Worm (Caenorhabditis elegans) whole organism, midembryonic: ENCODE data around the gene zer-1.

Source experiments
- T22C8.4 ChIP-seq: fragments of 200-800 bp; sonication (Bioruptor generic); IDR thresholded peaks from 2 replicates; pipeline ENCODE4 v1.3.6; 2022; ENCODE audit warnings: missing genetic modification characterization, missing compliant biosample characterization
- cog-1 ChIP-seq: sonication (generic microtip); optimal IDR thresholded peaks from 2 replicates; lab custom pipeline; 2016; ENCODE audit warnings: missing genetic modification characterization, missing compliant biosample characterization
- flt-1 ChIP-seq: fragments of 200-800 bp; sonication (Bioruptor generic); IDR thresholded peaks from 2 replicates; pipeline ENCODE4 v1.3.6; 2022; ENCODE audit warnings: missing genetic modification characterization, missing compliant biosample characterization
- klf-2 ChIP-seq: fragments of 200-800 bp; sonication (Bioruptor generic); conservative IDR thresholded peaks from 2 replicates; pipeline ENCODE4 v1.3.6; 2022; ENCODE audit warnings: missing genetic modification reagents, missing genetic modification characterization, missing compliant biosample characterization
- med-1 ChIP-seq: sonication (generic microtip); optimal IDR thresholded peaks from 2 replicates; lab custom pipeline; 2017; ENCODE audit warnings: missing genetic modification characterization, mild to moderate bottlenecking, missing compliant biosample characterization, antibody characterized with exemption, missing genetic modification reagents; ENCODE audit not compliant: insufficient read depth
- ref-1 ChIP-seq: fragments of 200-800 bp; sonication (Bioruptor generic); conservative IDR thresholded peaks from 2 replicates; pipeline ENCODE4 v1.3.6; 2022; ENCODE audit warnings: missing genetic modification reagents, missing genetic modification characterization, missing compliant biosample characterization
- tab-1 ChIP-seq: fragments of 200-800 bp; sonication (Bioruptor generic); IDR thresholded peaks from 2 replicates; pipeline ENCODE4 v1.3.6; 2022; ENCODE audit warnings: missing genetic modification characterization, missing compliant biosample characterization
- ztf-23 ChIP-seq: fragments of 200-800 bp; sonication (Bioruptor generic); IDR thresholded peaks from 2 replicates; pipeline ENCODE4 v1.3.6; 2022; ENCODE audit warnings: missing genetic modification reagents, missing genetic modification characterization, missing compliant biosample characterization
- ztf-29 ChIP-seq: fragments of 200-800 bp; sonication (Bioruptor generic); IDR thresholded peaks from 2 replicates; pipeline ENCODE4 v1.3.6; 2022; ENCODE audit warnings: missing genetic modification reagents, missing genetic modification characterization, missing compliant biosample characterization

DNA sequence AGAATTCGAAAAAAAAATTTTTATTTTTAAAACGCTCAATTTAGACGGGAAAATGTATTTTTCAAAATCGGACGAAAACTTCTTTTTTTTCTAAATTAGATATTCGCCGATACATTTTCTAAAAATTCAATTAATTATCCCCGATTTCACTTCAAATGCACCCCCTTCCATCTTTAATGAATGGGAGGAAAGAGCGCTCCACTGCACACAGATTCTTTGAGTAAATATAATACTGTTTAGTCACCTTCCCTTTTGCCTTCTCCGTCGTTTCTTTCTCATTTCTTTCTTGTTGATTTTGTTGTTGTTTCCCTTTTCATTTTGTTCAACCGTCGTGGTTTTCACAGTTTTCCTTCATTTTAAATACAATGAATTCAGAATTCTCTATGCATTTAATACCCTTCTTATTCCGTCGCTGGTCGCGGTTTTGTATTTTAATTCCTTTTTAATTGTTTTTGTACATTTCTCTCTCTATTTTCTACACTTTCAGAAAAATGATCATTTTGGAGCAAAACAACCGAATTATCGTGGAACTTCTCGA, 24.7 kb downstream of the zer-1 start, which contains the start of gene arx-4:
- TF ChIP-seq ref-1: no peak
- no peak for TF ChIP-seq flt-1 (GFP tag; lab: Robert Waterston, UW)
- TF ChIP-seq klf-2 (GFP tag; lab: Robert Waterston, UW): no peak
- TF ChIP-seq T22C8.4 (GFP tag; lab: Robert Waterston, UW): no peak
- TF ChIP-seq ztf-29: no peak
- no peak for TF ChIP-seq tab-1 (GFP tag; lab: Robert Waterston, UW)
- TF ChIP-seq ztf-23: no peak
- TF ChIP-seq med-1 (GFP tag; lab: Kevin White, UChicago): no peak
- no peak for TF ChIP-seq cog-1 (tag; lab: Kevin White, UChicago)
